Worm (Caenorhabditis elegans): ENCODE data around the gene T28C12.15.

T28C12.15 gene

ce11 chrV:6301046-6301445 is 20.5 kb downstream of the T28C12.15 start:
- TF ChIP-seq nhr-80 (tag; optimal IDR thresholded peaks at IDR 0.05) (peak; percentile 79), F22D6.2 (tag; optimal IDR thresholded peaks at IDR 0.05) (no peak)

ce11 chrV:6296536-6296935 is 25.0 kb downstream of the T28C12.15 start:
- peak; percentile 50; the same call in 1 of the 2 replicates for TF ChIP-seq madf-8 (GFP tag; conservative IDR thresholded peaks at IDR 0.05)
- TF ChIP-seq madf-6 (GFP tag; IDR thresholded peaks at IDR 0.05): peak; percentile 17; the same call in 1 of the 2 replicates
- TF ChIP-seq F33H1.4 (GFP tag; IDR thresholded peaks at IDR 0.05): 0 out of 2 replicates have a peak, but pooled peaks have one; percentile 10
- TF ChIP-seq aptf-3 (GFP tag; IDR thresholded peaks at IDR 0.05): peak; percentile 40; the same call in 1 of the 2 replicates
- TF ChIP-seq D2030.7 (GFP tag; IDR thresholded peaks at IDR 0.05): peak; percentile 30; the same call in 1 of the 2 replicates

ce11 chrV:6292401-6292800 is 29.2 kb downstream of the T28C12.15 start, which contains the start of gene K12B6.9:
Gene K12B6.9, minus strand, starts transcription at chrV:6292666.
- TF ChIP-seq ama-1 (optimal IDR thresholded peaks at IDR 0.05): no peak
- no peak for TF ChIP-seq ama-1 (GFP tag; optimal IDR thresholded peaks at IDR 0.05)
- no peak for TF ChIP-seq hmg-1.2 (GFP tag; IDR thresholded peaks at IDR 0.05)
- TF ChIP-seq Y53F4B.3 (GFP tag; IDR thresholded peaks at IDR 0.05): no peak
- no peak for TF ChIP-seq F57C9.4 (tag; optimal IDR thresholded peaks at IDR 0.05)
- TF ChIP-seq atf-7 (tag; optimal IDR thresholded peaks at IDR 0.05): no peak
- no peak for TF ChIP-seq egl-18 (GFP tag; IDR thresholded peaks at IDR 0.05)
- TF ChIP-seq nhr-80 (tag; optimal IDR thresholded peaks at IDR 0.05): peak; percentile 82
- TF ChIP-seq dox-1 (GFP tag; IDR thresholded peaks at IDR 0.05): no peak

ce11 chrV:6291301-6291700 is 30.3 kb downstream of the T28C12.15 start:
- no peak for TF ChIP-seq F10E7.11 (tag; optimal IDR thresholded peaks at IDR 0.05)
- TF ChIP-seq nhr-80 (tag; optimal IDR thresholded peaks at IDR 0.05): peak; percentile 22
- no peak for TF ChIP-seq hmg-20 (GFP tag; IDR thresholded peaks at IDR 0.05)
- no peak for TF ChIP-seq ztf-25 (GFP tag; IDR thresholded peaks at IDR 0.05)
- TF ChIP-seq sea-2 (GFP tag; IDR thresholded peaks at IDR 0.05): no peak
- TF ChIP-seq egrh-3 (GFP tag; IDR thresholded peaks at IDR 0.05): no peak
- no peak for TF ChIP-seq ztf-28 (GFP tag; IDR thresholded peaks at IDR 0.05)

ce11 chrV:6288607-6289006 is 33.0 kb downstream of the T28C12.15 start, which contains the start of gene K12B6.11:
Gene K12B6.11, plus strand, starts transcription at chrV:6288907.
- TF ChIP-seq nfyb-1 (GFP tag; IDR thresholded peaks at IDR 0.05) (no peak), lir-1 (GFP tag; conservative IDR thresholded peaks at IDR 0.05) (no peak), F55B11.4 (tag; optimal IDR thresholded peaks at IDR 0.05; ENCODE audit: borderline replicate concordance, insufficient read depth) (no peak), dpff-1 (tag; optimal IDR thresholded peaks at IDR 0.05) (no peak), nhr-80 (tag; optimal IDR thresholded peaks at IDR 0.05) (peak; percentile 33), atf-7 (tag; optimal IDR thresholded peaks at IDR 0.05) (no peak), snpc-1.3 (tag; optimal IDR thresholded peaks at IDR 0.05; ENCODE audit: insufficient read depth) (no peak), tlf-1 (GFP tag; optimal IDR thresholded peaks at IDR 0.05) (no peak)

ce11 chrV:6286343-6286742 is 35.2 kb downstream of the T28C12.15 start, which contains the start of gene srn-1:
Gene srn-1, minus strand, starts transcription at chrV:6286443.
- no peak for TF ChIP-seq egl-18 (GFP tag; IDR thresholded peaks at IDR 0.05)
- no peak for TF ChIP-seq ztf-25 (GFP tag; IDR thresholded peaks at IDR 0.05)
- no peak for TF ChIP-seq somi-1 (GFP tag; optimal IDR thresholded peaks at IDR 0.05)
- no peak for TF ChIP-seq lin-35 (GFP tag; optimal IDR thresholded peaks at IDR 0.05)
- no peak for TF ChIP-seq bed-2 (GFP tag; IDR thresholded peaks at IDR 0.05)
- TF ChIP-seq attf-5 (GFP tag; optimal IDR thresholded peaks at IDR 0.05): no peak
- TF ChIP-seq bed-1 (GFP tag; IDR thresholded peaks at IDR 0.05): no peak
- TF ChIP-seq F57C9.4 (tag; optimal IDR thresholded peaks at IDR 0.05): no peak
- TF ChIP-seq Y53F4B.3 (GFP tag; IDR thresholded peaks at IDR 0.05): no peak
- TF ChIP-seq egl-44 (GFP tag; IDR thresholded peaks at IDR 0.05): no peak
- no peak for TF ChIP-seq hsf-1 (GFP tag; IDR thresholded peaks at IDR 0.05)
- no peak for TF ChIP-seq mcd-1 (GFP tag; IDR thresholded peaks at IDR 0.05)
- TF ChIP-seq mxl-1 (tag; optimal IDR thresholded peaks at IDR 0.05): no peak
- no peak for TF ChIP-seq B0336.3 (GFP tag; IDR thresholded peaks at IDR 0.05)
- no peak for TF ChIP-seq rcor-1 (GFP tag; IDR thresholded peaks at IDR 0.05)
- no peak for TF ChIP-seq F49E8.2 (tag; optimal IDR thresholded peaks at IDR 0.05; ENCODE audit: insufficient read depth)
- no peak for TF ChIP-seq nfyb-1 (GFP tag; IDR thresholded peaks at IDR 0.05)
- TF ChIP-seq snpc-1.1 (tag; optimal IDR thresholded peaks at IDR 0.05; ENCODE audit: insufficient read depth): no peak
- TF ChIP-seq nhr-80 (tag; optimal IDR thresholded peaks at IDR 0.05): no peak
